Fruit fly (Drosophila melanogaster): ENCODE data around the gene Vta1.

DNA sequence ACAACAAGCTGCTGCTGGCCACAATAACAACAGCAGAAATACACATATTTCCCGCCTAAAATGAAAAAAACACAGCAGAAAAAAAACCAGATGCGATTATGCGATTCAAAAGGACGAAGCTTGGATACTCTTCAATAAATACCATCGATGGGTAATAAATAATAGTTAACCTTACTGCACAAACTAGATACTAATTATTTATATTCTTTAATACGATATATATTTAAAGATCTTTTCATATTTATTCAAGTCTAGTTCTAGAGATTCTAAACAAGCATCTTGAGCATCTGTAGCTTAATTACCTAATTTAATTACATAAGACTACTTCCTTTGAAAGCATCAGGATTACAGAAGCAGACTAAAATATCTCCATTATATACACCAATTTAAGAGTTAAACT lies 35.5 kb upstream of the Vta1 start:
- TF ChIP-seq pan (optimal IDR thresholded peaks at IDR 0.05) (no peak), Dfd (GFP tag; optimal IDR thresholded peaks at IDR 0.05) (no peak), CrebA (GFP tag; optimal IDR thresholded peaks at IDR 0.05; ENCODE audit: borderline replicate concordance) (no peak), psq (GFP tag; optimal IDR thresholded peaks at IDR 0.05) (no peak)

All from whole organism, wandering third instar larva.